Fruit fly (Drosophila melanogaster): ENCODE data around the gene CG11790.

Gene CG11790

DNA sequence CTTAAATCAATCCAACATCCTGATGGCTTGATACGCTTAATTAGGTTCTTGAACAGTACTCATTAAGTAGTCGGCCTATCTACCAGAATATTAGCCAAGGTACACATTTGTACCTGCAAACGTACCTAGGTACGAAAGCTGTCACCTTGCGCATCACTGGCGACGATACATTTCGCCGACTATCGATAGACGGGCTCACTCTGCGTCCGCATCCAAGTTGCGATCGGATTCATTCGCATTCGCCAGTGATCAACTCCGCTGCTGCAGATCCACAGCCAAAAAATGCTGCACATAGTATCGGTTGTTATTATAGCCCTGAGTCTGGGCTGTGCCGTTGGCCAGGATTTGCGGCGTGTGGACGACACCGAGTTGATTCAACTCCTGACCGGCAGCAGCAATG is at the start of gene CG11790:
Gene CG11790, plus strand, starts transcription at position 203 of the 400 bp plus-strand sequence.
- TF ChIP-seq CG17801 (GFP tag; optimal IDR thresholded peaks at IDR 0.05; ENCODE audit: partially characterized antibody) = peak; percentile 38

- no peak for TF ChIP-seq CG17801 (GFP tag; optimal IDR thresholded peaks at IDR 0.05; ENCODE audit: partially characterized antibody)
Observed at dm6 chr3R:24999575-24999974, 47.9 kb upstream of the CG11790 start.

- TF ChIP-seq CG17801 (GFP tag; optimal IDR thresholded peaks at IDR 0.05; ENCODE audit: partially characterized antibody) = no peak
Observed at dm6 chr3R:25002257-25002656, 45.2 kb upstream of the CG11790 start.

DNA sequence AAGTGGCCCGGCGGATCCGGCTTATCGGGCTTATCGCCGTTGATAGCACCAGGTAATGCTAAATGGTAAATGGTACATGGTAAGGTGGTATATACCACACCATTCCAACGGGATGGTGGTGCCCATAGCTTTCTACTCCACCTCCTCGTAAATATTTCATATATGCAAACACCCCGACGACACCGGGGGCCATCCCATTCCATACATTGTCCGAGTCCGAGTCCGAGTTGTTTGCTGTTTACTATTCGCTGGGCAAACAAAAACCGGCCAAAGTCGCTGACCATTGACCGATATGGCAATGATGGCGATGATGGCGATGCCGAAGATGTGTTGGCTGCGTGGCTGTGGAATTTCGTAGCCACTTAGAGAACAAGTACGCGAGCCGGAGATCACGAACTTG is 43.4 kb upstream of the CG11790 start:
- no peak for TF ChIP-seq CG17801 (GFP tag; optimal IDR thresholded peaks at IDR 0.05; ENCODE audit: partially characterized antibody)

DNA sequence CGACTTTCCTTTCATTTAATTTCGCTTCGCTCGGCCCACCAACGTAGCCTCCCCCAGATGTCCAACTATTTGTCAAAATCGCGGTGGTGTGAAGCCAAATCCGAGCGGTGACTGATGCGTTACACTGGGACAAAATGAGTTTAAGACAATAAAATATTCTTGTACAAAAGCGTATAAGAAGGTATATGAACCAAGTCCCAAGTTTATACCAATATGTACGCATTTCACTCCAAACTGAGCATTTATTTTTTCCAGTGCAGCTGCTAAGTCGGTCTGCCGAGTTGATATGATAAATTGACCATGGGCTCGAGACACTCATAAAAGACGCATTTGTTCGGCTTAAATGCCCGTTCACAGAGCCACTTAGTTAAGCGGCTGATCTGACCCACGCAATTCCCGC is 42.7 kb upstream of the CG11790 start:
- TF ChIP-seq CG17801 (GFP tag; optimal IDR thresholded peaks at IDR 0.05; ENCODE audit: partially characterized antibody) = no peak

DNA sequence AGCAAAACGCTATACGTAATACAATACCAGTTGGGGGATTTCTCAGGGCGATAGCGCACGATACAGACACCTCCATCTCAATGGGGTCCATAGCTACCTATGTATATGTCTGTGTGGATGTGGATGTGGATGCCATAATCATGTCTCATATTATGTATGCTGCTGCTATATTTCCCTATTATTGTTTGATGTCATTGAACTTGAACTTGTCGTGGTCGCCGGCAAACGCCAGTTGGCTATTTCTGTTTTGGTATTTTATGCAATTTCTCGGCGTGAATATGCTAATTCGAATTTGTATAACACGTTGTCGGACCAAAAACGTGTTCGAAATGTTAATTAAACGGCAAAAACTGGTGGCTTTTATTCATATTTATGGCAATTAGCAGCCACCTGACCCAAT is 41.8 kb upstream of the CG11790 start:
- TF ChIP-seq CG17801 (GFP tag; optimal IDR thresholded peaks at IDR 0.05; ENCODE audit: partially characterized antibody) = no peak

- no peak for TF ChIP-seq CG17801 (GFP tag; optimal IDR thresholded peaks at IDR 0.05; ENCODE audit: partially characterized antibody)
Observed at dm6 chr3R:25009745-25010446, 37.6 kb upstream of the CG11790 start.

dm6 chr3R:25012016-25012415 is 35.5 kb upstream of the CG11790 start:
- TF ChIP-seq CG17801 (GFP tag; optimal IDR thresholded peaks at IDR 0.05; ENCODE audit: partially characterized antibody) = no peak

dm6 chr3R:25023056-25023455 is 24.4 kb upstream of the CG11790 start, which contains the start of gene beta4GalT7:
Gene beta4GalT7 (plus strand): TSS chr3R:25023256.
- no peak for TF ChIP-seq CG17801 (GFP tag; optimal IDR thresholded peaks at IDR 0.05; ENCODE audit: partially characterized antibody)

DNA sequence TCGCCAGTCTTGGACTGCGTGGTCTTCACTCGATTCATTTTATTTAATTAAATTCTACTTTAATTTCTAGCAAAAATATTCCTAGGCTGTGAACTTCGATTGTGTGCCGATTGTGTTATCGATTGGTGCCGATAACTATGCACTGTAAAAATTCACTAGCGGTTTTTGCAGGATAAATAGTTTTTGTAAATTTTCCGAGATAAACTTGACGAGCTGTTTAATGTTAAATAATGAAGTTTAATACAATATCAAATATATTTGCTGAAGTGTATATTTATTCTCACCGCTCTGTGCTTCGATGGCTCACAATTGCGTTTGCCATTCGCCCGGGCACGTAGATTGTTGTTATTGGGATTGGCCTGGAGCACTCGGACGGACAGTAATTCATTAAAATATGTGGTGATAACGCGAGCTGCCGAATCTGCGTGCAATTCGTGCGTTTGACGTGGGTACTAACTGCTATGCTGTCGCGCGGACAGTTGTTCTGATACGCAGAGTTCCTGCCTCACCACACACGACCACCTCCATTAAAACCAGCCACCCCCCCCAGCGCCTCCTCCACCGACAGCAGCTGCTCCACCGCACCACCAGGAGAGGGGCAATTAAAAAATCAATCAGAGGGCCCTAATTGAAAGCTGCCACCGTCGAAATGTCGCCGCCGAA is 22.5 kb upstream of the CG11790 start, which contains the start of the genes EMC6 and Hr96:
Gene EMC6, minus strand, starts transcription at position 123 of the 663 bp plus-strand sequence.
Gene Hr96, plus strand, starts transcription at position 341 of the 663 bp plus-strand sequence.
- TF ChIP-seq CG17801 (GFP tag; optimal IDR thresholded peaks at IDR 0.05; ENCODE audit: partially characterized antibody) = peak; percentile 93

DNA sequence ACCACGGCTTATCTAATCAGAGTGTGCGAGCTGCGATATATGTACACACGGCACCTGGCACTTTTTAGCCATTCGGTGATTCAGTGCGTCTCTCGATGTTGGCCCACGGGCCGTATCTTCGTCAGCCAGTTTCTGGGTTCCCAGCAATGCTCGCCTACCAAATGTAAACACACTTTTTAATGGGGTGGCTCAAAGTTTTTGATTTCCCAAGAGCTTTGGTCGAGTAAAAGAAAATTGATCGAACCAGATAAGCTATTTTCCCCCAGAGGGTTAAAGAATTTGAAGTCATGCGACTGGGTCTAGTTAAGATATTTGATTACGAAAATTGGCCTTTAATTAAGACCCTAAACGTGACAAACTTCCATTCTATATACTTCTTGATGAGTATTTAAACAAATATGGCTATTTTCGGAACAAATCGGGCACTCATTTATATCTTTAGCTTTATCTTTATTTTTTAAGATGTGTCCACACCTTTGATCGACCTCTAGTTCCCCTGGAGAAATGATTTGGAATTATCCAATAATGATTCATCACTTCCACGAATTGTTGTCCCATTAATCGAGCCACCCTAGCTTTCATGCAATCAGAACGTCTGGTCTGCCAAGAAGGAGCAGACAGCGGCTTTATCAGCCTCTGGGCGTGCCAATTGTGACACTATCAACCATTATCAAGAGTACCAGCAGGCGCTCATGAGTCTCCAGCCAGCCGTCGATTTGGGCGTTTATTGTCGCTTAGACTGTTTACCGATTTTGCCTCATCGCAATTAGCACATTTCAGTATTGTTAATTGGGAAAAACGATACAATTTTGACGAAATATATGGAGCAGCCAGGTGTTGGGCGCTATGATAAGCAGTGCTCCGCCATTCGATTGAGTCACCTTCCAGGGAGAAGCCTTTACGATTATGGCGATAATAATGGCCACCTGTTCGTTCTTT is 20.0 kb upstream of the CG11790 start:
- no peak for TF ChIP-seq CG17801 (GFP tag; optimal IDR thresholded peaks at IDR 0.05; ENCODE audit: partially characterized antibody)

- TF ChIP-seq CG17801 (GFP tag; optimal IDR thresholded peaks at IDR 0.05; ENCODE audit: partially characterized antibody) = no peak
Observed at dm6 chr3R:25032686-25033085, 14.8 kb upstream of the CG11790 start.

dm6 chr3R:25033142-25033586 is 14.3 kb upstream of the CG11790 start, which contains the start of gene Smg6:
Gene Smg6 (minus strand): TSS chr3R:25033465.
- peak; percentile 35 for TF ChIP-seq CG17801 (GFP tag; optimal IDR thresholded peaks at IDR 0.05; ENCODE audit: partially characterized antibody)

dm6 chr3R:25036644-25037043 is 10.9 kb upstream of the CG11790 start, which contains the start of gene CG31115:
Gene CG31115 (plus strand): TSS chr3R:25036944.
- no peak for TF ChIP-seq CG17801 (GFP tag; optimal IDR thresholded peaks at IDR 0.05; ENCODE audit: partially characterized antibody)

- TF ChIP-seq CG17801 (GFP tag; optimal IDR thresholded peaks at IDR 0.05; ENCODE audit: partially characterized antibody) = peak; percentile 15
Observed at dm6 chr3R:25039028-25039476, 8.5 kb upstream of the CG11790 start, which contains the start of the genes Ythdf and bai. Gene Ythdf (minus strand): TSS chr3R:25039249. Gene bai (plus strand): TSS chr3R:25039374.
